Fruit fly (Drosophila melanogaster) whole organism, larva: ENCODE measurements around the gene CG33284.

ENCODE experiments used
- noc ChIP-seq: fragments of 200-800 bp; sonication (Bioruptor generic); optimal IDR thresholded peaks from 3 replicates; lab custom pipeline; 2019; ENCODE audit warnings: missing biosample characterization, mild to moderate bottlenecking, missing genetic modification characterization, moderate library complexity

CG33284 gene

dm6 chr3L:21123453-21123852 lies at the start of gene CG33284:
Gene CG33284 (plus strand): TSS chr3L:21123753.
- TF ChIP-seq noc (tag; lab: Kevin White, UChicago) = no peak

dm6 chr3L:21080430-21080829 lies 43.1 kb upstream of the CG33284 start:
- no peak for TF ChIP-seq noc (tag; lab: Kevin White, UChicago)

dm6 chr3L:21088889-21089288 lies 34.7 kb upstream of the CG33284 start, which contains the start of gene CG33285:
Gene CG33285 (minus strand): TSS chr3L:21088989.
- no peak for TF ChIP-seq noc (tag; lab: Kevin White, UChicago)

dm6 chr3L:21090245-21090644 lies 33.3 kb upstream of the CG33284 start:
- no peak for TF ChIP-seq noc (tag; lab: Kevin White, UChicago)

dm6 chr3L:21097386-21097785 lies 26.2 kb upstream of the CG33284 start:
- no peak for TF ChIP-seq noc (tag; lab: Kevin White, UChicago)

- TF ChIP-seq noc (tag; lab: Kevin White, UChicago) = no peak
Measured at dm6 chr3L:21098602-21099001, 25.0 kb upstream of the CG33284 start.

- TF ChIP-seq noc (tag; lab: Kevin White, UChicago) = no peak
Measured at dm6 chr3L:21099019-21099447, 24.5 kb upstream of the CG33284 start.

dm6 chr3L:21099908-21100307 lies 23.6 kb upstream of the CG33284 start:
- TF ChIP-seq noc (tag; lab: Kevin White, UChicago) = no peak

dm6 chr3L:21100429-21100828 lies 23.1 kb upstream of the CG33284 start:
- peak; percentile 47 for TF ChIP-seq noc (tag; lab: Kevin White, UChicago)

- TF ChIP-seq noc (tag; lab: Kevin White, UChicago) = peak; percentile 23
Measured at dm6 chr3L:21101316-21101715, 22.2 kb upstream of the CG33284 start.

- TF ChIP-seq noc (tag; lab: Kevin White, UChicago) = no peak
Measured at dm6 chr3L:21104338-21105018, 19.1 kb upstream of the CG33284 start.

- TF ChIP-seq noc (tag; lab: Kevin White, UChicago) = no peak
Measured at dm6 chr3L:21106883-21107282, 16.7 kb upstream of the CG33284 start.

- no peak for TF ChIP-seq noc (tag; lab: Kevin White, UChicago)
Measured at dm6 chr3L:21108454-21108853, 15.1 kb upstream of the CG33284 start.

- TF ChIP-seq noc (tag; lab: Kevin White, UChicago) = no peak
Measured at dm6 chr3L:21113061-21113460, 10.5 kb upstream of the CG33284 start.

- TF ChIP-seq noc (tag; lab: Kevin White, UChicago) = no peak
Measured at dm6 chr3L:21118602-21119001, 5.0 kb upstream of the CG33284 start.

dm6 chr3L:21121353-21121752 lies 2.2 kb upstream of the CG33284 start, which contains the start of gene CG43938:
Gene CG43938 (plus strand): TSS chr3L:21121653.
- TF ChIP-seq noc (tag; lab: Kevin White, UChicago) = no peak

- no peak for TF ChIP-seq noc (tag; lab: Kevin White, UChicago)
Measured at dm6 chr3L:21122522-21122923, 1.0 kb upstream of the CG33284 start.
